Fruit fly (Drosophila melanogaster) whole organism, embryonic: Measurements from ENCODE around the gene CG14668.
A peak's percentile ranks its signal among the peaks of the same experiment; 100 is the strongest.

Source experiments
- BEAF-32 ChIP-seq: fragments of 200-800 bp; sonication (Bioruptor generic); optimal IDR thresholded peaks from 3 replicates; lab custom pipeline; 2017; ENCODE audit warnings: missing biosample characterization, missing genetic modification characterization, mild to moderate bottlenecking, moderate library complexity, missing genetic modification reagents
- CG11695 ChIP-seq: fragments of 200-800 bp; sonication (Bioruptor generic); IDR thresholded peaks from 3 replicates; pipeline ENCODE4 v1.3.6; 2022; ENCODE audit warnings: missing biosample characterization, missing genetic modification characterization
- CG14965 ChIP-seq: fragments of 200-800 bp; sonication (Bioruptor generic); optimal IDR thresholded peaks from 2 replicates; lab custom pipeline; 2016; ENCODE audit warnings: missing biosample characterization, missing genetic modification characterization, borderline replicate concordance
- CG15514 ChIP-seq: fragments of 200-800 bp; sonication (Bioruptor generic); optimal IDR thresholded peaks from 3 replicates; lab custom pipeline; 2017; ENCODE audit warnings: missing biosample characterization, missing genetic modification characterization, mild to moderate bottlenecking, moderate library complexity, missing genetic modification reagents
- CG17829 ChIP-seq: fragments of 200-800 bp; optimal IDR thresholded peaks from 2 replicates; lab custom pipeline; 2019; ENCODE audit warnings: missing biosample characterization, mild to moderate bottlenecking, missing genetic modification characterization, moderate library complexity
- CG32767 ChIP-seq: fragments of 200-800 bp; sonication (Bioruptor generic); IDR thresholded peaks from 2 replicates; pipeline ENCODE4 v1.3.6; 2022; ENCODE audit warnings: missing biosample characterization, missing genetic modification characterization
- CG34422 ChIP-seq: fragments of 200-800 bp; sonication (Bioruptor generic); IDR thresholded peaks from 3 replicates; pipeline ENCODE4 v1.3.6; 2022; ENCODE audit warnings: missing biosample characterization, missing genetic modification characterization
- CG3838 ChIP-seq: fragments of 200-800 bp; sonication (Bioruptor generic); optimal IDR thresholded peaks from 3 replicates; lab custom pipeline; 2016; ENCODE audit warnings: missing biosample characterization, missing genetic modification characterization
- CG3847 ChIP-seq: fragments of 200-800 bp; sonication (Bioruptor generic); IDR thresholded peaks from 2 replicates; pipeline ENCODE4 v1.3.6; 2022; ENCODE audit warnings: missing biosample characterization, missing genetic modification characterization
- CG43689 ChIP-seq: fragments of 200-800 bp; sonication (Bioruptor generic); IDR thresholded peaks from 2 replicates; pipeline ENCODE4 v1.3.6; 2022; ENCODE audit warnings: missing biosample characterization, missing genetic modification characterization
- CG4707 ChIP-seq: fragments of 200-800 bp; sonication (Bioruptor generic); optimal IDR thresholded peaks from 2 replicates; lab custom pipeline; 2018; ENCODE audit warnings: missing biosample characterization, mild to moderate bottlenecking, missing genetic modification characterization, moderate library complexity
- CG5180 ChIP-seq: fragments of 200-800 bp; sonication (Bioruptor generic); optimal IDR thresholded peaks from 3 replicates; lab custom pipeline; 2017; ENCODE audit warnings: missing biosample characterization, missing genetic modification characterization, mild to moderate bottlenecking, moderate library complexity, missing genetic modification reagents
- CG9727 ChIP-seq: fragments of 200-800 bp; sonication (Bioruptor generic); optimal IDR thresholded peaks from 3 replicates; lab custom pipeline; 2017; ENCODE audit warnings: missing biosample characterization, mild to moderate bottlenecking, missing genetic modification characterization
- CHES-1-like ChIP-seq: fragments of 200-800 bp; sonication (Bioruptor generic); optimal IDR thresholded peaks from 2 replicates; lab custom pipeline; 2016; ENCODE audit warnings: missing biosample characterization, missing genetic modification characterization
- Dbx ChIP-seq: fragments of 200-800 bp; sonication (Bioruptor generic); IDR thresholded peaks from 3 replicates; pipeline ENCODE4 v1.3.6; 2022; ENCODE audit warnings: missing biosample characterization, missing genetic modification characterization
- Dp ChIP-seq: fragments of 200-800 bp; sonication (Bioruptor generic); optimal IDR thresholded peaks from 2 replicates; lab custom pipeline; 2018; ENCODE audit warnings: missing biosample characterization, mild to moderate bottlenecking, missing genetic modification characterization, moderate library complexity
- Dref ChIP-seq: fragments of 200-800 bp; sonication (Bioruptor generic); IDR thresholded peaks from 2 replicates; pipeline ENCODE4 v1.3.6; 2022; ENCODE audit warnings: missing biosample characterization, missing genetic modification characterization
- Hmx ChIP-seq: fragments of 200-800 bp; sonication (Bioruptor generic); optimal IDR thresholded peaks from 2 replicates; lab custom pipeline; 2016; ENCODE audit warnings: missing biosample characterization, missing genetic modification characterization
- Lhr ChIP-seq: fragments of 200-800 bp; sonication (Bioruptor generic); optimal IDR thresholded peaks from 3 replicates; lab custom pipeline; 2017; ENCODE audit warnings: mild to moderate bottlenecking, missing biosample characterization, missing genetic modification reagents, missing genetic modification characterization
- MBD-R2 ChIP-seq: fragments of 200-800 bp; sonication (Bioruptor generic); IDR thresholded peaks from 2 replicates; pipeline ENCODE4 v1.3.6; 2022; ENCODE audit warnings: missing biosample characterization, missing genetic modification characterization
- MESR4 ChIP-seq: fragments of 200-800 bp; sonication (Bioruptor generic); optimal IDR thresholded peaks from 2 replicates; lab custom pipeline; 2018; ENCODE audit warnings: missing biosample characterization, mild to moderate bottlenecking, missing genetic modification characterization, moderate library complexity
- Med ChIP-seq: fragments of 200-800 bp; sonication (Bioruptor generic); peaks from one replicate; lab custom pipeline; 2016; ENCODE audit warnings: missing biosample characterization, missing genetic modification characterization, mild to moderate bottlenecking, inconsistent platforms, moderate library complexity
- Oli ChIP-seq: fragments of 200-800 bp; sonication (Bioruptor generic); optimal IDR thresholded peaks from 2 replicates; lab custom pipeline; 2018; ENCODE audit warnings: missing biosample characterization, mild to moderate bottlenecking, missing genetic modification characterization, moderate library complexity
- Ptx1 ChIP-seq: fragments of 200-800 bp; sonication (Bioruptor generic); IDR thresholded peaks from 2 replicates; pipeline ENCODE4 v1.3.6; 2022; ENCODE audit warnings: missing biosample characterization, missing genetic modification characterization
- Sox100B ChIP-seq: fragments of 200-800 bp; sonication (Bioruptor generic); optimal IDR thresholded peaks from 3 replicates; lab custom pipeline; 2018; ENCODE audit warnings: missing biosample characterization, mild to moderate bottlenecking, missing genetic modification characterization
- Stat92E ChIP-seq, 3 experiments: fragments of >200 bp in 2 of 3; fragments of 200-800 bp in 1 of 3; sonication (Bioruptor generic) in 1 of 3; optimal IDR thresholded peaks; 2 replicates each; lab custom pipeline; 2017 to 2019; ENCODE audit warnings: missing biosample characterization in 3 of 3, missing genetic modification characterization in 3 of 3, mild to moderate bottlenecking in 1 of 3, moderate library complexity in 1 of 3
- amos ChIP-seq: fragments of 200-800 bp; sonication (Bioruptor generic); IDR thresholded peaks from 2 replicates; pipeline ENCODE4 v1.3.6; 2022; ENCODE audit warnings: missing biosample characterization, missing genetic modification characterization; ENCODE audit not compliant: partially characterized antibody
- aop ChIP-seq: fragments of 200-800 bp; sonication (Bioruptor generic); IDR thresholded peaks from 2 replicates; pipeline ENCODE4 v1.3.6; 2022; ENCODE audit warnings: missing biosample characterization, missing genetic modification characterization
- bcd ChIP-seq: fragments of 200-800 bp; sonication (Bioruptor generic); optimal IDR thresholded peaks from 2 replicates; lab custom pipeline; 2017; ENCODE audit warnings: missing biosample characterization, mild to moderate bottlenecking, missing genetic modification characterization
- bsh ChIP-seq, 2 experiments: fragments of 200-800 bp; sonication (Bioruptor generic); optimal IDR thresholded peaks; 2 replicates each; lab custom pipeline; 2017 to 2018; ENCODE audit warnings: mild to moderate bottlenecking in 2 of 2, missing biosample characterization in 2 of 2, missing genetic modification characterization in 2 of 2, moderate library complexity in 1 of 2
- danr ChIP-seq: fragments of 200-800 bp; sonication (Bioruptor generic); IDR thresholded peaks from 2 replicates; pipeline ENCODE4 v1.3.6; 2022; ENCODE audit warnings: missing biosample characterization, missing genetic modification characterization
- ewg ChIP-seq: fragments of 200-800 bp; sonication (Bioruptor generic); optimal IDR thresholded peaks from 3 replicates; lab custom pipeline; 2017; ENCODE audit warnings: mild to moderate bottlenecking, missing biosample characterization, missing genetic modification reagents, missing genetic modification characterization
- fd102C ChIP-seq: fragments of 200-800 bp; sonication (Bioruptor generic); optimal IDR thresholded peaks from 2 replicates; lab custom pipeline; 2018; ENCODE audit warnings: missing biosample characterization, mild to moderate bottlenecking, missing genetic modification characterization, moderate library complexity
- fd64A ChIP-seq: fragments of 200-800 bp; sonication (Bioruptor generic); optimal IDR thresholded peaks from 3 replicates; lab custom pipeline; 2018; ENCODE audit warnings: missing biosample characterization, mild to moderate bottlenecking, missing genetic modification characterization
- ftz-f1 ChIP-seq: fragments of 200-800 bp; sonication (Bioruptor generic); optimal IDR thresholded peaks from 2 replicates; lab custom pipeline; 2016; ENCODE audit warnings: missing biosample characterization, missing genetic modification characterization
- gfzf ChIP-seq: fragments of 200-800 bp; sonication (Bioruptor generic); optimal IDR thresholded peaks from 2 replicates; lab custom pipeline; 2016; ENCODE audit warnings: missing biosample characterization, mild to moderate bottlenecking, missing genetic modification characterization, moderate library complexity
- klu ChIP-seq: fragments of 200-800 bp; sonication (Bioruptor generic); IDR thresholded peaks from 2 replicates; pipeline ENCODE4 v1.3.6; 2022; ENCODE audit warnings: missing biosample characterization, missing genetic modification characterization
- nmo ChIP-seq: fragments of 200-800 bp; sonication (Bioruptor generic); optimal IDR thresholded peaks from 2 replicates; lab custom pipeline; 2018; ENCODE audit warnings: missing biosample characterization, mild to moderate bottlenecking, missing genetic modification characterization, moderate library complexity
- onecut ChIP-seq: fragments of 200-800 bp; sonication (Bioruptor generic); IDR thresholded peaks from 2 replicates; pipeline ENCODE4 v1.3.6; 2022; ENCODE audit warnings: missing biosample characterization, missing genetic modification characterization
- psq ChIP-seq: fragments of 200-800 bp; sonication (Bioruptor generic); optimal IDR thresholded peaks from 2 replicates; lab custom pipeline; 2017; ENCODE audit warnings: missing biosample characterization, missing genetic modification characterization
- pzg ChIP-seq: fragments of 200-800 bp; sonication (Bioruptor generic); optimal IDR thresholded peaks from 3 replicates; lab custom pipeline; 2018; ENCODE audit warnings: missing biosample characterization, mild to moderate bottlenecking, missing genetic modification characterization, moderate library complexity
- scrt ChIP-seq: fragments of 200-800 bp; sonication (Bioruptor generic); optimal IDR thresholded peaks from 2 replicates; lab custom pipeline; 2018; ENCODE audit warnings: missing biosample characterization, mild to moderate bottlenecking, missing genetic modification characterization, moderate library complexity
- sens ChIP-seq: fragments of 200-800 bp; sonication (Bioruptor generic); peaks from one replicate; lab custom pipeline; 2016; ENCODE audit warnings: missing biosample characterization, missing genetic modification characterization
- seq ChIP-seq: fragments of 200-800 bp; sonication (Bioruptor generic); IDR thresholded peaks from 2 replicates; pipeline ENCODE4 v1.3.6; 2022; ENCODE audit warnings: missing biosample characterization, missing genetic modification characterization
- sim ChIP-seq: fragments of 200-800 bp; sonication (Bioruptor generic); IDR thresholded peaks from 2 replicates; pipeline ENCODE4 v1.3.6; 2022; ENCODE audit warnings: missing biosample characterization, missing genetic modification characterization
- sob ChIP-seq: fragments of 200-800 bp; sonication (Bioruptor generic); IDR thresholded peaks from 2 replicates; pipeline ENCODE4 v1.3.6; 2022; ENCODE audit warnings: missing biosample characterization, missing genetic modification characterization
- tna ChIP-seq: fragments of 200-800 bp; sonication (Bioruptor generic); IDR thresholded peaks from 2 replicates; pipeline ENCODE4 v1.3.6; 2022; ENCODE audit warnings: missing biosample characterization, missing genetic modification characterization; ENCODE audit not compliant: partially characterized antibody
- wdn ChIP-seq: fragments of 200-800 bp; sonication (Bioruptor generic); IDR thresholded peaks from 2 replicates; pipeline ENCODE4 v1.3.6; 2022; ENCODE audit warnings: missing biosample characterization, missing genetic modification characterization
- zen ChIP-seq: fragments of 200-800 bp; sonication (Bioruptor generic); optimal IDR thresholded peaks from 3 replicates; lab custom pipeline; 2018; ENCODE audit warnings: missing biosample characterization, mild to moderate bottlenecking, missing genetic modification characterization, moderate library complexity

CG14668 gene

DNA sequence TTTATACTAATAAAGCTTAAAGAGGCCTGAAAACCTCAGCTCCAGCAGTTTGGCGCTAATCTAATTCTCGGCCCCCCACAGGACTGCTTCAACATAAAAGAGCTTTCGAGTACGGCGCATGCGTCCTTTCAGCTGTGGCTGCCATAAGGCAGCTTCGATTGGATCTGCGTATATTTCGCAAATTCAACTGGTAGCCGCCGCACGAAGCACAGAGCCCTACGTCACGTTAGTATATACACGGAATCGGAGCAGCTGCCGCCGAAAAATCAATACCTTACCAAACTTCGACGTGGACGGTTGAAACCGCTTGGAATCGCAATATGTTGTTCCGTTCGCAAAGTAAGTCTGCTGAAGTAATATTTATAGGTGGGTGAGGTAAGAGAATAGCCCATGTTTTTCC, 10.9 kb downstream of the CG14668 start, which contains the start of gene 7B2:
Gene 7B2, plus strand, starts transcription at position 169 of the 400 bp plus-strand sequence.
- TF ChIP-seq MESR4 (GFP tag; lab: Kevin White, UChicago) (peak; percentile 16), ftz-f1 (GFP tag; lab: Kevin White, UChicago) (no peak), MBD-R2 (GFP tag; lab: Robert Waterston, UW) (peak; percentile 13; the same call in 1 of the 2 replicates), Ptx1 (GFP tag; lab: Robert Waterston, UW) (no peak), onecut (GFP tag; lab: Robert Waterston, UW) (peak; percentile 97), ewg (GFP tag; lab: Kevin White, UChicago) (peak; percentile 89), Sox100B (GFP tag; lab: Kevin White, UChicago) (no peak), pzg (GFP tag; lab: Kevin White, UChicago) (peak; percentile 17), scrt (GFP tag; lab: Kevin White, UChicago) (peak; percentile 98), Dp (peak; percentile 2), CG15514 (GFP tag; lab: Kevin White, UChicago) (peak; percentile 8), CG32767 (peak; percentile 16; the same call in 1 of the 2 replicates), Med (GFP tag; lab: Kevin White, UChicago) (peak; percentile 23)

DNA sequence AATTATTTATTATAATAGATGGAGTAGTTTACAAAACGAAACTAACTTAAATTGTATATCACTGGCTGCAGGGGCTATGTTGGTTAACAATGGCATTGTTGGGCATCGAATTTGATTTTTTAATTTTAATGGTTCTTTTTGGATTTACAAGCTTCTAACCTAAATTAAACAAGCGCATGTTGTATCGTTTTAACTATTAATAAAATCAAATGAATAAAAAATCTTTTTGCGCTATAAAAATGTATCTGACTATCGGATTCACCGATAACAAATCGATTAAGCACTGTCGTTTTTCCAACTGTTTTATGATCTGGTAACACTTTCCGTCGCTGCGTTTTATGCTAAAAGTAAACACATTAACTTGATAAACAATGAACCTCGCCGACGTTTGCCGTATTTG, 12.7 kb downstream of the CG14668 start, which contains the start of the genes hd and CG14667:
Gene hd, minus strand, starts transcription at position 243 of the 400 bp plus-strand sequence.
Gene CG14667, plus strand, starts transcription at position 303 of the 400 bp plus-strand sequence.
- peak; percentile 84 for TF ChIP-seq sens (GFP tag; lab: Kevin White, UChicago)
- TF ChIP-seq wdn (GFP tag; lab: Robert Waterston, UW): no peak
- no peak for TF ChIP-seq fd64A (GFP tag; lab: Kevin White, UChicago)
- peak; percentile 67 for TF ChIP-seq Dp
- peak; percentile 22; the same call in 1 of the 2 replicates for TF ChIP-seq CG3847 (GFP tag; lab: Robert Waterston, UW)
- TF ChIP-seq Stat92E (GFP tag; optimal IDR thresholded peaks at IDR 0.05; lab: Kevin White, UChicago): peak in 1 of 3 experiments; percentile 11
- TF ChIP-seq gfzf (GFP tag; lab: Kevin White, UChicago): peak; percentile 68
- peak; percentile 36 for TF ChIP-seq CG17829
- peak; percentile 14 for TF ChIP-seq bcd (GFP tag; lab: Kevin White, UChicago)
- no peak for TF ChIP-seq klu (GFP tag; lab: Robert Waterston, UW)
- no peak for TF ChIP-seq CG4707 (GFP tag; lab: Kevin White, UChicago)
- TF ChIP-seq Oli: no peak
- no peak for TF ChIP-seq zen
- TF ChIP-seq CG43689 (GFP tag; lab: Robert Waterston, UW): no peak
- no peak for TF ChIP-seq CG34422
- TF ChIP-seq CG14965 (GFP tag; lab: Kevin White, UChicago): no peak
- no peak for TF ChIP-seq fd102C (GFP tag; lab: Kevin White, UChicago)
- TF ChIP-seq Dbx: no peak
- TF ChIP-seq Hmx: no peak
- TF ChIP-seq sim (GFP tag; lab: Robert Waterston, UW): no peak
- 0 out of 3 replicates have a peak, but pooled peaks have one; percentile 8 for TF ChIP-seq CG11695 (GFP tag; lab: Robert Waterston, UW)
- no peak for TF ChIP-seq CG5180 (GFP tag; lab: Kevin White, UChicago)
- TF ChIP-seq bsh (GFP tag; optimal IDR thresholded peaks at IDR 0.05; lab: Kevin White, UChicago): no peak
- peak; percentile 23; the same call in 1 of the 2 replicates for TF ChIP-seq tna (GFP tag; lab: Robert Waterston, UW)
- peak; percentile 80 for TF ChIP-seq Dref (GFP tag; lab: Robert Waterston, UW)
- TF ChIP-seq seq (GFP tag; lab: Robert Waterston, UW): no peak
- no peak for TF ChIP-seq aop
- TF ChIP-seq amos (GFP tag; lab: Robert Waterston, UW): peak; percentile 57
- TF ChIP-seq nmo: peak; percentile 40
- no peak for TF ChIP-seq danr
- no peak for TF ChIP-seq psq (GFP tag; lab: Kevin White, UChicago)
- TF ChIP-seq CG9727: peak; percentile 18
- TF ChIP-seq BEAF-32 (GFP tag; lab: Kevin White, UChicago): peak; percentile 77
- no peak for TF ChIP-seq sob
- no peak for TF ChIP-seq CG3838 (GFP tag; lab: Kevin White, UChicago)
- peak; percentile 10 for TF ChIP-seq CHES-1-like
- TF ChIP-seq Lhr (GFP tag; lab: Kevin White, UChicago): peak; percentile 5
